Fruit fly (Drosophila melanogaster) whole organism, adult: ENCODE measurements around the gene lab.

Experiments used
- CG11617 ChIP-seq: fragments of 200-800 bp; sonication (Bioruptor generic); optimal IDR thresholded peaks from 2 replicates; lab custom pipeline; 2017; ENCODE audit warnings: mild to moderate bottlenecking, missing biosample characterization, missing genetic modification reagents, missing genetic modification characterization
- CG33017 ChIP-seq: fragments of 200-800 bp; sonication (Bioruptor generic); optimal IDR thresholded peaks from 2 replicates; lab custom pipeline; 2018; ENCODE audit warnings: missing biosample characterization, mild to moderate bottlenecking, missing genetic modification characterization, moderate library complexity
- Crg-1 ChIP-seq: fragments of 200-800 bp; sonication (Bioruptor generic); optimal IDR thresholded peaks from 2 replicates; lab custom pipeline; 2016; ENCODE audit warnings: missing biosample characterization, missing genetic modification characterization
- Hr96 ChIP-seq: fragments of 200-800 bp; sonication (Bioruptor generic); optimal IDR thresholded peaks from 2 replicates; lab custom pipeline; 2016; ENCODE audit warnings: missing biosample characterization, missing genetic modification characterization
- Mnt ChIP-seq: fragments of 200-800 bp; sonication (Bioruptor generic); optimal IDR thresholded peaks from 2 replicates; lab custom pipeline; 2016; ENCODE audit warnings: missing biosample characterization, mild to moderate bottlenecking, missing genetic modification characterization
- bab1 ChIP-seq: fragments of 200-800 bp; sonication (Bioruptor generic); optimal IDR thresholded peaks from 3 replicates; lab custom pipeline; 2019; ENCODE audit warnings: missing biosample characterization, mild to moderate bottlenecking, missing genetic modification characterization, moderate library complexity
- ovo ChIP-seq: fragments of 200-800 bp; sonication (Bioruptor generic); optimal IDR thresholded peaks from 2 replicates; lab custom pipeline; 2016; ENCODE audit warnings: missing biosample characterization, missing genetic modification characterization
- pad ChIP-seq: fragments of 200-800 bp; sonication (Bioruptor generic); optimal IDR thresholded peaks from 3 replicates; lab custom pipeline; 2017; ENCODE audit warnings: missing biosample characterization, missing genetic modification characterization, mild to moderate bottlenecking, moderate library complexity, missing genetic modification reagents
- toe ChIP-seq: fragments of 200-800 bp; sonication (Bioruptor generic); optimal IDR thresholded peaks from 2 replicates; lab custom pipeline; 2016; ENCODE audit warnings: missing biosample characterization, missing genetic modification characterization

- TF ChIP-seq Crg-1 (no peak), CG33017 (tag; lab: Kevin White, UChicago) (no peak), toe (no peak), ovo (GFP tag; lab: Kevin White, UChicago) (no peak), pad (GFP tag; lab: Kevin White, UChicago) (no peak), bab1 (GFP tag; lab: Kevin White, UChicago) (no peak), Hr96 (GFP tag; lab: Kevin White, UChicago) (no peak), Mnt (no peak), CG11617 (no peak)
These were observed 3.8 kb downstream of the lab start for dm6 chr3R:6674548-6674947.
